Worm (Caenorhabditis elegans) whole organism, midembryonic: ENCODE data around the gene bath-47.

Source experiments
- T22C8.4 ChIP-seq: fragments of 200-800 bp; sonication (Bioruptor generic); IDR thresholded peaks from 2 replicates; pipeline ENCODE4 v1.3.6; 2022; ENCODE audit warnings: missing genetic modification characterization, missing compliant biosample characterization
- cog-1 ChIP-seq: sonication (generic microtip); optimal IDR thresholded peaks from 2 replicates; lab custom pipeline; 2016; ENCODE audit warnings: missing genetic modification characterization, missing compliant biosample characterization
- flt-1 ChIP-seq: fragments of 200-800 bp; sonication (Bioruptor generic); IDR thresholded peaks from 2 replicates; pipeline ENCODE4 v1.3.6; 2022; ENCODE audit warnings: missing genetic modification characterization, missing compliant biosample characterization
- klf-2 ChIP-seq: fragments of 200-800 bp; sonication (Bioruptor generic); conservative IDR thresholded peaks from 2 replicates; pipeline ENCODE4 v1.3.6; 2022; ENCODE audit warnings: missing genetic modification reagents, missing genetic modification characterization, missing compliant biosample characterization
- med-1 ChIP-seq: sonication (generic microtip); optimal IDR thresholded peaks from 2 replicates; lab custom pipeline; 2017; ENCODE audit warnings: missing genetic modification characterization, mild to moderate bottlenecking, missing compliant biosample characterization, antibody characterized with exemption, missing genetic modification reagents; ENCODE audit not compliant: insufficient read depth
- ref-1 ChIP-seq: fragments of 200-800 bp; sonication (Bioruptor generic); conservative IDR thresholded peaks from 2 replicates; pipeline ENCODE4 v1.3.6; 2022; ENCODE audit warnings: missing genetic modification reagents, missing genetic modification characterization, missing compliant biosample characterization
- tab-1 ChIP-seq: fragments of 200-800 bp; sonication (Bioruptor generic); IDR thresholded peaks from 2 replicates; pipeline ENCODE4 v1.3.6; 2022; ENCODE audit warnings: missing genetic modification characterization, missing compliant biosample characterization
- ztf-23 ChIP-seq: fragments of 200-800 bp; sonication (Bioruptor generic); IDR thresholded peaks from 2 replicates; pipeline ENCODE4 v1.3.6; 2022; ENCODE audit warnings: missing genetic modification reagents, missing genetic modification characterization, missing compliant biosample characterization
- ztf-29 ChIP-seq: fragments of 200-800 bp; sonication (Bioruptor generic); IDR thresholded peaks from 2 replicates; pipeline ENCODE4 v1.3.6; 2022; ENCODE audit warnings: missing genetic modification reagents, missing genetic modification characterization, missing compliant biosample characterization

bath-47 gene

DNA sequence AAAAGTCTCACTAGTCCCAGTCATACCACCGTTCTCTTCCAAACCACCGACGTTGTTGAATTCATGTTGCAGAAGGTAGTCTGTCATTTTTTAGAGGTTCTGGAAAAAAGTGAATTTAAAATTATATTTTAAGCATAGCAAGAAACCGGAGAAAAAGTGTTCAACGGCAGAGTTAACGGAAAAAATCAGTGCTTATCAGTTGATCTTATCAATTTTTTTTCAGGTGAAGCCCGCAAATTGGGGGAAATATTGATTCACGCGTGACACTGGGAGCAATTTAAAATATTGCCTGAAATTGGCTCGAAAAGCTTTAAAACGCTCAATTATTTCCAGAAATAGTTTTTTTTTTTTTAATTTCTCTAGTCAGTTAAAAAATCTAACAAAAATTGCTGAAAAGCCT is 21.7 kb upstream of the bath-47 start, which contains the start of gene math-38:
Gene math-38, minus strand, starts transcription at position 101 of the 400 bp plus-strand sequence.
- TF ChIP-seq ztf-29 (GFP tag; lab: Robert Waterston, UW) (no peak), T22C8.4 (GFP tag; lab: Robert Waterston, UW) (no peak), ref-1 (GFP tag; lab: Robert Waterston, UW) (no peak), tab-1 (GFP tag; lab: Robert Waterston, UW) (no peak), klf-2 (GFP tag; lab: Robert Waterston, UW) (no peak), ztf-23 (no peak), flt-1 (no peak), cog-1 (no peak), med-1 (GFP tag; lab: Kevin White, UChicago) (no peak)

DNA sequence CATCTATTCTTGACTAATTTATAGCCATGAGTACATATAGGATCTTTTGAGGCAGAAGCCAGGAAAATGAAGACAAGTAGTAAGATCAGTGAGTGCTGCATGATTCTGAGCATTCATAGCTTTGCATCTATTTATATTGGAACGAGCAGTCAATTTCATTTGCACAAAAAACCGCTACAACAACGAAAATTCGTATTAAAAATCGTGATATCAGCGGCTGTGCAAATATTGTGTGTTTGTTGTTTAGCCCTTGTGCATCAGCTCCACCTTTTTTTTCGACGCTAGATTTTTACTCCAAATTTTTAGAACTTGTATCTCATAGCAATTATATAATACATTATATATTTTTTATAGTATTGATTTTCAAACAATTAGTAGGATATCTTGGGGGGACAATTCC is 17.5 kb upstream of the bath-47 start, which contains the start of gene clec-21:
Gene clec-21, minus strand, starts transcription at position 101 of the 400 bp plus-strand sequence.
- TF ChIP-seq ztf-23 (no peak), tab-1 (GFP tag; lab: Robert Waterston, UW) (no peak), ztf-29 (GFP tag; lab: Robert Waterston, UW) (no peak), med-1 (GFP tag; lab: Kevin White, UChicago) (no peak), klf-2 (GFP tag; lab: Robert Waterston, UW) (no peak), flt-1 (no peak), T22C8.4 (GFP tag; lab: Robert Waterston, UW) (no peak), cog-1 (no peak), ref-1 (GFP tag; lab: Robert Waterston, UW) (no peak)

DNA sequence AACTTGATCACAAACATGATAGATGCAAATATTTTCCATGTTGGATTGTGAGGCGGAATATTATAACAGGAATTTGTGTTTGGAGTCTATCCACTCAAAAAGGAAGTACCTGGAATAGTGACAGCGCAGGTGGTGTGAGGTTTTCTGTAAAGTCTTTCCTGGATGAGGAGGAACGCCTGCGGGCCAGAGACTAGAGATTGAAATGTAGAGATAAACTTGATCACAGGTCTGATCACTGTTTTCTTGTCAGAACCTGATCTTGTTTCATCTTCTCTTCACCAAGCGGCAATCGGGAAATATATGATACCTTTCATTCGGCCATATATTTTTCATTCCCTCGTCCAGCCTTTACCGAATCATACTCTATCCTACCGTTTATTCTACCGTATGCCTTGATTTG is 15.3 kb upstream of the bath-47 start, which contains the start of gene T07H3.8:
Gene T07H3.8, plus strand, starts transcription at position 301 of the 400 bp plus-strand sequence.
- no peak for TF ChIP-seq ztf-23
- no peak for TF ChIP-seq T22C8.4 (GFP tag; lab: Robert Waterston, UW)
- no peak for TF ChIP-seq cog-1
- TF ChIP-seq ref-1 (GFP tag; lab: Robert Waterston, UW), result no peak
- no peak for TF ChIP-seq flt-1
- TF ChIP-seq med-1 (GFP tag; lab: Kevin White, UChicago), result no peak
- no peak for TF ChIP-seq ztf-29 (GFP tag; lab: Robert Waterston, UW)
- TF ChIP-seq tab-1 (GFP tag; lab: Robert Waterston, UW), result no peak
- TF ChIP-seq klf-2 (GFP tag; lab: Robert Waterston, UW), result no peak

DNA sequence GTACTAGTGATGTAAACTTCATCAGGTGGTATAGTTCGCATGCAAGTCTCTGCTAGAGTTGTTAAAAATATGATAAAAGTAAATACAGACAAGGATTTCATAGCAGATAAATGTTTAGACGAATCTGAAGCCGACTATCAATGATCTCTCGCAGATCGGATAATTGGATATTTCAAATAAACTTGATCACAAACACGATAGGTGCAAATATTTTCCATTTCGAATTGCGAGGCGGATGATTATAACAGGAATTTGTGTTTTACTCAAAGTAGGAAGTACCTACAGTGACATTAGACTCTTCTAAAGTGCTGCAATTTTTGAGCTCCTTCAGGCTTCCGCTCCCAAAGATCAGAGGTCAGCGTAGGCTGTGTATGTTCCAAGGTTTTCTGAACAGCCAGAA is 11.8 kb upstream of the bath-47 start, which contains the start of gene T07H3.7:
Gene T07H3.7, minus strand, starts transcription at position 101 of the 400 bp plus-strand sequence.
- no peak for TF ChIP-seq T22C8.4 (GFP tag; lab: Robert Waterston, UW)

DNA sequence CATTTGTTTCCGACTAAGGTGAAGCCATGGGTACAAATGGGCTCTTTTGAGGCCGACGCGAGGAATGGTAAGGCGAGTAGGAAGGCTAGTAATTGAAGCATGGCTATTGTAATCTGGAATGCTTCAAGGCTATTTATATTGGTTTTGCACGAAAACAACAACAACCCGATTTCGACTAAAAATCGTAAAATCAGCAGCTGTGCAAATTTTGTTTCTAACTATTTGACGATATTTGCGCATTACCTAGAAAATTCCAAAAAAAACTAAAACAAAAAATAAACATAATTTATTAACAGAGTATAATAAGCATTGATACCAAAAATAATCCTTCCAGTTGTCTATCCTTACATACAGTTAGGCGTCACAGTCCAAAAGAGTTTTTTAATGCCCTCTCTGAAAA is 6.5 kb upstream of the bath-47 start, which contains the start of gene clec-20:
Gene clec-20, minus strand, starts transcription at position 101 of the 400 bp plus-strand sequence.
- TF ChIP-seq med-1 (GFP tag; lab: Kevin White, UChicago), result no peak
- TF ChIP-seq ref-1 (GFP tag; lab: Robert Waterston, UW), result no peak
- no peak for TF ChIP-seq flt-1
- no peak for TF ChIP-seq T22C8.4 (GFP tag; lab: Robert Waterston, UW)
- no peak for TF ChIP-seq klf-2 (GFP tag; lab: Robert Waterston, UW)
- no peak for TF ChIP-seq ztf-29 (GFP tag; lab: Robert Waterston, UW)
- no peak for TF ChIP-seq tab-1 (GFP tag; lab: Robert Waterston, UW)

DNA sequence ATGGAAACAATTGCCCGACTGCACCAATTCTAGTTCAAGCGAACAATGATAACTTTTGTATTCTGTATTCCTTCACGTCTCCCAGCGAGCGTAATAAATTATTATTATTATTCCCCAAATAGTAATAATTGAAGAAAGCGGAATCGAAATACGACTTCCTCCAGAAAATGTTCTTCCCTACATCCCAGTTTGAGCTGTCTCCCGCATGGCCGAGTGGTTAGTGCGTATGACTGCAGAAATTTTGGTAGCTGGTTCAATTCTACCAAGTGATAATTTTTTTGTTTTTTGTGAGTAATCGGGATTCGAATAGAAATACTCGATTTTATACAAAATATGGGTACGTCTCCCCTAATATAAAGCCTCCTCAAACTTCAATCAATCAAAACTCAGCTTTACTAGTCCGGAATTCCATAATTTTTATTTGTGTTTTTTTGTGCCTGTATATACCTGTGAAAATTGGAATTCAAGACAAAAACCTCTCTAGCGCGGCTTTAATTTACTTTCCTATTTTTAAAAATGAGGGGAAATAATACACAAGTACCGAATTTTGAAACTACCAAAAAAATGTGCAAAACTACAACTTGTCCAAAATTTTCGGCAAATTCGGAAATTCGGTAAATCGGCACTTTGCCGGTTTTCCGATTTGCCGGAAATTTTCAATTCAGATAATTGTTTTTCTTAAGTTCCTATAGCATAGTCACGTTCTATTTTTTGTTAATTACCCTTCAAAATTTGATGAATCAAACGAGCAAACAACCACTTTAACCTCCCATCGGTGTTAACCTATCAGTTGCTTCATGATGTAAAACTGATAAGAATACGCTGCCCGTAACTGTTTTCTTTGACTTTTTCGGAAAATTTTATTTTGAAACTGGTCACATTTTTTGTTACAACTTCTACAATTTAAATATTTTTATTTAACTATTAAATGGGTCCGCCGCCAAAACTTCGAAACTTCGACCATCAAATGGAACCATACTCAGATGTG is 4.2 kb upstream of the bath-47 start, which contains the start of gene bath-46:
Gene bath-46, plus strand, starts transcription at position 806 of the 988 bp plus-strand sequence.
- TF ChIP-seq klf-2 (GFP tag; lab: Robert Waterston, UW) (no peak), cog-1 (no peak), ztf-29 (GFP tag; lab: Robert Waterston, UW) (no peak), ztf-23 (no peak), ref-1 (GFP tag; lab: Robert Waterston, UW) (no peak), med-1 (GFP tag; lab: Kevin White, UChicago) (no peak), T22C8.4 (GFP tag; lab: Robert Waterston, UW) (no peak), tab-1 (GFP tag; lab: Robert Waterston, UW) (no peak), flt-1 (no peak)

DNA sequence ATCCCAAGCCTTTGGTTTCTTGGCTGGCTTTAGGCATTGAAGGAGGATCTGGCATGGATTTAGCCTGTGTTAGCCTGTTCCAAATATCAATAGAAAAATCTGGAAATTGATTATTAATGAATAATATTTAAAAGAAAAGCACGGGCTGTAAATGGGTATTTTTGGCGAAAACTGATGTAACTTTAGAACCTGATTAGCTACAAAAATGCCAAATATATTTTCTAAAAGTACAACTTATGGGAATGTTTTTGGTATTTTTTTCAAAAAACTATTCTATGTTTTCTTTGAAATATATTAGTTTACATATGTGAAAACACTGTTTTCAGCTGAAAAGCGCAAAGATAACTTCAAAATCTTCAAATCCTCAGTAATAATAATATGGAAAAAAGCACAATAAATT is 950 bp upstream of the bath-47 start, which contains the start of gene bath-26:
Gene bath-26, minus strand, starts transcription at position 101 of the 400 bp plus-strand sequence.
- TF ChIP-seq klf-2 (GFP tag; lab: Robert Waterston, UW) (no peak), ztf-29 (GFP tag; lab: Robert Waterston, UW) (no peak), tab-1 (GFP tag; lab: Robert Waterston, UW) (no peak), cog-1 (no peak), T22C8.4 (GFP tag; lab: Robert Waterston, UW) (no peak), ref-1 (GFP tag; lab: Robert Waterston, UW) (no peak), flt-1 (no peak), med-1 (GFP tag; lab: Kevin White, UChicago) (no peak), ztf-23 (no peak)

DNA sequence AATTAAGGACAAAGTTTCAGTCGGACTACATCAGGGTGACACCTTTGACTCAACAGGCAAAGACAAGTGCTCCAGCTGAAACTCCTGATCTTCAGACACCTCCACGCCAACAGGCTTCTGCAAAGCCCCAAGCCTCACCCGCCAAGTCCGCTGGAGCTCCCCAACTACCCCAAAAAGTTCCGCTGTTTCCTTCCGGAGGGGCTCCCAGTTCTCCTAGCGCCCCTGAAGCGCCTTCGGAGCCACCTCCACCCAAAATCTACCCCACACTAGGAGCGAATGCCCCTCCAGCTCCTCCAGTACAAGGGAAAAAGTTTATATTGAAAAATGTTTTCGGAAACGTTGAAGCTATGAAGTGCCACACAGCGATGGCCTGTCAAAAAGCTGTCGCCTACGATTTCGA is 1.4 kb downstream of the bath-47 start:
- TF ChIP-seq tab-1 (GFP tag; lab: Robert Waterston, UW), result no peak
- no peak for TF ChIP-seq klf-2 (GFP tag; lab: Robert Waterston, UW)
- no peak for TF ChIP-seq T22C8.4 (GFP tag; lab: Robert Waterston, UW)
- TF ChIP-seq med-1 (GFP tag; lab: Kevin White, UChicago), result no peak
- TF ChIP-seq ztf-23, result no peak
- TF ChIP-seq cog-1, result no peak
- TF ChIP-seq ref-1 (GFP tag; lab: Robert Waterston, UW), result no peak
- TF ChIP-seq flt-1, result no peak
- no peak for TF ChIP-seq ztf-29 (GFP tag; lab: Robert Waterston, UW)

DNA sequence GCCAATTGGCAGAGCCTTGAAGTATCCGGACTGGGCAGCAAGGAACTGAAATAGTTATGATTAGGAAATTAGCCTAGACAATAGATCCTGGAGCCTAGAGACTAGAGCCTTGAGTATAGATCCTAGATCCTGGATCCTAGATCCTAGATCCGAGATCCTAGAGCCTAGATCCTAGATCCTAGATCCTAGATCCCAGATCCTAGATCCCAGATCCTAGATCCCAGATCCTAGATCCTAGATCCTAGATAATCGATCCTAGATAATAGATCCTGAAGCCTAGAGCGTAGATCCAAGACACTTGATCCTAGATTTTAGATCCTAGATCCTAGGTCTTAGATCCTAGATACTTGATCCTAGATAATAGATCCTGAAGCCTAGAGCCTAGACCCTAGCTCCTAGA is 3.4 kb downstream of the bath-47 start:
- TF ChIP-seq klf-2 (GFP tag; lab: Robert Waterston, UW), result no peak
- TF ChIP-seq tab-1 (GFP tag; lab: Robert Waterston, UW), result no peak
- no peak for TF ChIP-seq flt-1
- TF ChIP-seq ztf-23, result no peak
- TF ChIP-seq cog-1, result no peak
- no peak for TF ChIP-seq T22C8.4 (GFP tag; lab: Robert Waterston, UW)
- no peak for TF ChIP-seq med-1 (GFP tag; lab: Kevin White, UChicago)
- no peak for TF ChIP-seq ztf-29 (GFP tag; lab: Robert Waterston, UW)
- TF ChIP-seq ref-1 (GFP tag; lab: Robert Waterston, UW), result no peak
